Fruit fly (Drosophila melanogaster) whole organism, embryonic: ENCODE results near the gene CG34179.

Experiments used
- CG10654 ChIP-seq: fragments of 200-800 bp; sonication (Bioruptor generic); optimal IDR thresholded peaks from 2 replicates; lab custom pipeline; 2016; ENCODE audit warnings: missing biosample characterization, missing genetic modification characterization
- CG10959 ChIP-seq: fragments of 200-800 bp; sonication (Bioruptor generic); IDR thresholded peaks from 2 replicates; pipeline ENCODE4 v1.3.6; 2022; ENCODE audit warnings: missing biosample characterization, missing genetic modification characterization
- CG11695 ChIP-seq: fragments of 200-800 bp; sonication (Bioruptor generic); IDR thresholded peaks from 3 replicates; pipeline ENCODE4 v1.3.6; 2022; ENCODE audit warnings: missing biosample characterization, missing genetic modification characterization
- CG12155 ChIP-seq: fragments of 200-800 bp; sonication (Bioruptor generic); optimal IDR thresholded peaks from 3 replicates; lab custom pipeline; 2016; ENCODE audit warnings: missing biosample characterization, missing genetic modification characterization
- CG14014 ChIP-seq: fragments of 200-800 bp; sonication (Bioruptor generic); IDR thresholded peaks from 2 replicates; pipeline ENCODE4 v1.3.6; 2022; ENCODE audit warnings: missing biosample characterization, missing genetic modification characterization
- CG14441 ChIP-seq: fragments of 200-800 bp; sonication (Bioruptor generic); IDR thresholded peaks from 2 replicates; pipeline ENCODE4 v1.3.6; 2022; ENCODE audit warnings: missing biosample characterization, missing genetic modification characterization
- CG15514 ChIP-seq: fragments of 200-800 bp; sonication (Bioruptor generic); optimal IDR thresholded peaks from 3 replicates; lab custom pipeline; 2017; ENCODE audit warnings: missing biosample characterization, missing genetic modification characterization, mild to moderate bottlenecking, moderate library complexity, missing genetic modification reagents
- CG15601 ChIP-seq: fragments of 200-800 bp; sonication (Bioruptor generic); optimal IDR thresholded peaks from 3 replicates; lab custom pipeline; 2019; ENCODE audit warnings: missing biosample characterization, mild to moderate bottlenecking, missing genetic modification characterization, moderate library complexity
- CG17186 ChIP-seq: fragments of 200-800 bp; sonication (Bioruptor generic); optimal IDR thresholded peaks from 3 replicates; lab custom pipeline; 2017; ENCODE audit warnings: missing biosample characterization, missing genetic modification reagents, missing genetic modification characterization
- CG18619 ChIP-seq: fragments of 200-800 bp; sonication (Bioruptor generic); optimal IDR thresholded peaks from 3 replicates; lab custom pipeline; 2017; ENCODE audit warnings: missing biosample characterization, mild to moderate bottlenecking, missing genetic modification characterization
- CG2129 ChIP-seq: fragments of 200-800 bp; sonication (Bioruptor generic); IDR thresholded peaks from 2 replicates; pipeline ENCODE4 v1.3.6; 2022; ENCODE audit warnings: missing biosample characterization, missing genetic modification characterization; ENCODE audit not compliant: partially characterized antibody
- CG2199 ChIP-seq: fragments of 200-800 bp; sonication (Bioruptor generic); IDR thresholded peaks from 3 replicates; pipeline ENCODE4 v1.3.6; 2022; ENCODE audit warnings: missing biosample characterization, missing genetic modification characterization
- CG33213 ChIP-seq: fragments of 200-800 bp; sonication (Bioruptor generic); optimal IDR thresholded peaks from 3 replicates; lab custom pipeline; 2016; ENCODE audit warnings: missing biosample characterization, missing genetic modification characterization
- CG4360 ChIP-seq: fragments of 200-800 bp; sonication (Bioruptor generic); IDR thresholded peaks from 2 replicates; pipeline ENCODE4 v1.3.6; 2022; ENCODE audit warnings: missing biosample characterization, missing genetic modification characterization
- CG4730 ChIP-seq: fragments of 200-800 bp; sonication (Bioruptor generic); IDR thresholded peaks from 2 replicates; pipeline ENCODE4 v1.3.6; 2022; ENCODE audit warnings: missing biosample characterization, missing genetic modification characterization
- CG4820 ChIP-seq: fragments of 200-800 bp; sonication (Bioruptor generic); optimal IDR thresholded peaks from 3 replicates; lab custom pipeline; 2016; ENCODE audit warnings: missing biosample characterization, missing genetic modification characterization
- CG7271 ChIP-seq: fragments of 200-800 bp; sonication (Bioruptor generic); optimal IDR thresholded peaks from 2 replicates; lab custom pipeline; 2018; ENCODE audit warnings: missing biosample characterization, mild to moderate bottlenecking, missing genetic modification characterization, moderate library complexity
- CG7357 ChIP-seq: fragments of 200-800 bp; sonication (Bioruptor generic); IDR thresholded peaks from 3 replicates; pipeline ENCODE4 v1.3.6; 2022; ENCODE audit warnings: missing biosample characterization, missing genetic modification characterization
- CG7372 ChIP-seq: fragments of 200-800 bp; sonication (Bioruptor generic); IDR thresholded peaks from 2 replicates; pipeline ENCODE4 v1.3.6; 2022; ENCODE audit warnings: missing biosample characterization, missing genetic modification characterization
- CG7786 ChIP-seq: fragments of 200-800 bp; sonication (Bioruptor generic); optimal IDR thresholded peaks from 2 replicates; lab custom pipeline; 2016; ENCODE audit warnings: missing biosample characterization, missing genetic modification characterization
- CG8089 ChIP-seq: fragments of 200-800 bp; sonication (Bioruptor generic); optimal IDR thresholded peaks from 3 replicates; lab custom pipeline; 2016; ENCODE audit warnings: missing biosample characterization, missing genetic modification characterization
- CG8924 ChIP-seq: fragments of 200-800 bp; optimal IDR thresholded peaks from 3 replicates; lab custom pipeline; 2019; ENCODE audit warnings: missing biosample characterization, mild to moderate bottlenecking, missing genetic modification characterization, moderate library complexity
- CG9215 ChIP-seq: fragments of 200-800 bp; sonication (Bioruptor generic); IDR thresholded peaks from 2 replicates; pipeline ENCODE4 v1.3.6; 2022; ENCODE audit warnings: missing biosample characterization, missing genetic modification characterization
- CTCF ChIP-seq: fragments of 200-800 bp; sonication (Bioruptor generic); optimal IDR thresholded peaks from 2 replicates; lab custom pipeline; 2017; ENCODE audit warnings: missing biosample characterization, mild to moderate bottlenecking, missing genetic modification characterization, moderate library complexity
- Doc3 ChIP-seq: fragments of 200-800 bp; sonication (Bioruptor generic); IDR thresholded peaks from 3 replicates; pipeline ENCODE4 v1.3.6; 2022; ENCODE audit warnings: missing biosample characterization, missing genetic modification characterization; ENCODE audit not compliant: partially characterized antibody
- E2f1 ChIP-seq: fragments of 200-800 bp; sonication (Bioruptor generic); IDR thresholded peaks from 2 replicates; pipeline ENCODE4 v1.3.6; 2022; ENCODE audit warnings: missing biosample characterization, missing genetic modification characterization
- Hr3 ChIP-seq: fragments of 200-800 bp; sonication (Bioruptor generic); optimal IDR thresholded peaks from 3 replicates; lab custom pipeline; 2016; ENCODE audit warnings: missing biosample characterization, missing genetic modification characterization
- MESR4 ChIP-seq: fragments of 200-800 bp; sonication (Bioruptor generic); optimal IDR thresholded peaks from 2 replicates; lab custom pipeline; 2018; ENCODE audit warnings: missing biosample characterization, mild to moderate bottlenecking, missing genetic modification characterization, moderate library complexity
- Oli ChIP-seq: fragments of 200-800 bp; sonication (Bioruptor generic); optimal IDR thresholded peaks from 2 replicates; lab custom pipeline; 2018; ENCODE audit warnings: missing biosample characterization, mild to moderate bottlenecking, missing genetic modification characterization, moderate library complexity
- Spps ChIP-seq: fragments of 200-800 bp; sonication (Bioruptor generic); optimal IDR thresholded peaks from 2 replicates; lab custom pipeline; 2018; ENCODE audit warnings: missing biosample characterization, mild to moderate bottlenecking, missing genetic modification characterization
- ap ChIP-seq: fragments of 200-800 bp; sonication (Bioruptor generic); IDR thresholded peaks from 2 replicates; pipeline ENCODE4 v1.3.6; 2022; ENCODE audit warnings: missing biosample characterization, missing genetic modification characterization
- bbx ChIP-seq: fragments of 200-800 bp; sonication (Bioruptor generic); IDR thresholded peaks from 2 replicates; pipeline ENCODE4 v1.3.6; 2022; ENCODE audit warnings: missing biosample characterization, missing genetic modification characterization; ENCODE audit not compliant: partially characterized antibody
- bcd ChIP-seq: fragments of 200-800 bp; sonication (Bioruptor generic); optimal IDR thresholded peaks from 2 replicates; lab custom pipeline; 2017; ENCODE audit warnings: missing biosample characterization, mild to moderate bottlenecking, missing genetic modification characterization
- cad ChIP-seq: fragments of >200 bp; optimal IDR thresholded peaks from 2 replicates; lab custom pipeline; 2017; ENCODE audit warnings: missing biosample characterization, missing genetic modification characterization
- dati ChIP-seq: fragments of 200-800 bp; sonication (Bioruptor generic); IDR thresholded peaks from 2 replicates; pipeline ENCODE4 v1.3.6; 2022; ENCODE audit warnings: missing biosample characterization, missing genetic modification characterization
- disco-r ChIP-seq: fragments of 200-800 bp; sonication (Bioruptor generic); optimal IDR thresholded peaks from 2 replicates; lab custom pipeline; 2016; ENCODE audit warnings: missing biosample characterization, missing genetic modification characterization
- eyg ChIP-seq: fragments of 200-800 bp; sonication (Bioruptor generic); optimal IDR thresholded peaks from 3 replicates; lab custom pipeline; 2016; ENCODE audit warnings: missing biosample characterization, missing genetic modification characterization
- fu2 ChIP-seq: fragments of 200-800 bp; sonication (Bioruptor generic); optimal IDR thresholded peaks from 2 replicates; lab custom pipeline; 2016; ENCODE audit warnings: missing biosample characterization, missing genetic modification characterization
- kni ChIP-seq: fragments of 200-800 bp; sonication (Bioruptor generic); optimal IDR thresholded peaks from 3 replicates; lab custom pipeline; 2017; ENCODE audit warnings: mild to moderate bottlenecking, missing biosample characterization, missing genetic modification reagents, missing genetic modification characterization
- lilli ChIP-seq: fragments of 200-800 bp; sonication (Bioruptor generic); optimal IDR thresholded peaks from 3 replicates; lab custom pipeline; 2016; ENCODE audit warnings: missing biosample characterization, missing genetic modification characterization
- luna ChIP-seq: fragments of 200-800 bp; sonication (Bioruptor generic); optimal IDR thresholded peaks from 2 replicates; lab custom pipeline; 2016; ENCODE audit warnings: missing biosample characterization, missing genetic modification characterization
- nerfin-2 ChIP-seq: fragments of 200-800 bp; sonication (Bioruptor generic); IDR thresholded peaks from 2 replicates; pipeline ENCODE4 v1.3.6; 2022; ENCODE audit warnings: missing biosample characterization, missing genetic modification characterization; ENCODE audit not compliant: partially characterized antibody
- nmo ChIP-seq: fragments of 200-800 bp; sonication (Bioruptor generic); optimal IDR thresholded peaks from 2 replicates; lab custom pipeline; 2018; ENCODE audit warnings: missing biosample characterization, mild to moderate bottlenecking, missing genetic modification characterization, moderate library complexity
- pzg ChIP-seq: fragments of 200-800 bp; sonication (Bioruptor generic); optimal IDR thresholded peaks from 3 replicates; lab custom pipeline; 2018; ENCODE audit warnings: missing biosample characterization, mild to moderate bottlenecking, missing genetic modification characterization, moderate library complexity
- rib ChIP-seq: fragments of 200-800 bp; sonication (Bioruptor generic); IDR thresholded peaks from 2 replicates; pipeline ENCODE4 v1.3.6; 2022; ENCODE audit warnings: missing biosample characterization, missing genetic modification characterization
- sc ChIP-seq, 3 experiments: fragments of >200 bp in 2 of 3; fragments of 200-800 bp in 1 of 3; sonication (Bioruptor generic) in 1 of 3; optimal IDR thresholded peaks; 2 replicates in 2 of 3; 3 replicates in 1 of 3; lab custom pipeline; 2017; ENCODE audit warnings: mild to moderate bottlenecking in 1 of 3, missing biosample characterization in 1 of 3, missing genetic modification characterization in 1 of 3, missing genetic modification reagents in 1 of 3
- sens-2 ChIP-seq: fragments of 200-800 bp; sonication (Bioruptor generic); IDR thresholded peaks from 2 replicates; pipeline ENCODE4 v1.3.6; 2022; ENCODE audit warnings: missing biosample characterization, missing genetic modification characterization
- tll ChIP-seq, 2 experiments: fragments of 200-800 bp in 1 of 2; fragments of >200 bp in 1 of 2; sonication (Bioruptor generic) in 1 of 2; optimal IDR thresholded peaks; 2 replicates each; lab custom pipeline; 2017 to 2019; ENCODE audit warnings: missing biosample characterization in 2 of 2, missing genetic modification characterization in 2 of 2, mild to moderate bottlenecking in 1 of 2, moderate library complexity in 1 of 2
- tup ChIP-seq: fragments of 200-800 bp; sonication (Bioruptor generic); optimal IDR thresholded peaks from 2 replicates; lab custom pipeline; 2016; ENCODE audit warnings: missing biosample characterization, mild to moderate bottlenecking, missing genetic modification characterization, moderate library complexity
- unpg ChIP-seq: fragments of 200-800 bp; sonication (Bioruptor generic); optimal IDR thresholded peaks from 3 replicates; lab custom pipeline; 2018; ENCODE audit warnings: missing biosample characterization, mild to moderate bottlenecking, missing genetic modification characterization, moderate library complexity

The CG34179 gene

dm6 chr2L:6065823-6066222, 17.3 kb upstream of the CG34179 start, which contains the start of the genes Fbw5 and CG9147 (continued):
- TF ChIP-seq CG4360 (GFP tag; lab: Robert Waterston, UW): peak; percentile 93
- peak in 1 of 2 experiments; percentile 85 for TF ChIP-seq tll (GFP tag; optimal IDR thresholded peaks at IDR 0.05; lab: Kevin White, UChicago)
- peak; percentile 98 for TF ChIP-seq Spps
- peak; percentile 98 for TF ChIP-seq dati
- TF ChIP-seq MESR4 (GFP tag; lab: Kevin White, UChicago): peak; percentile 98
- peak; percentile 96 for TF ChIP-seq CG7357 (GFP tag; lab: Robert Waterston, UW)
- peak; percentile 99 for TF ChIP-seq bcd (GFP tag; lab: Kevin White, UChicago)
- peak; percentile 99 for TF ChIP-seq CG12155
- TF ChIP-seq disco-r (GFP tag; lab: Kevin White, UChicago): peak; percentile 99
- TF ChIP-seq ap (GFP tag; lab: Robert Waterston, UW): peak; percentile 99
- TF ChIP-seq CG9215 (GFP tag; lab: Robert Waterston, UW): peak; percentile 96
- peak; percentile 100 for TF ChIP-seq nmo (GFP tag; lab: Kevin White, UChicago)
- TF ChIP-seq CG14441 (GFP tag; lab: Robert Waterston, UW): peak; percentile 99
- peak; percentile 99 for TF ChIP-seq CG33213 (GFP tag; lab: Kevin White, UChicago)
- peak; percentile 71 for TF ChIP-seq nerfin-2 (GFP tag; lab: Robert Waterston, UW)
- TF ChIP-seq cad (GFP tag; lab: Kevin White, UChicago): no peak
- peak; percentile 99 for TF ChIP-seq CG4820
- TF ChIP-seq eyg: peak; percentile 99
- no peak for TF ChIP-seq CG2129
- peak; percentile 93 for TF ChIP-seq CG17186 (GFP tag; lab: Kevin White, UChicago)
- peak; percentile 70 for TF ChIP-seq kni (GFP tag; lab: Kevin White, UChicago)
- TF ChIP-seq tup (GFP tag; lab: Kevin White, UChicago): peak; percentile 99
- peak; percentile 68 for TF ChIP-seq CTCF (GFP tag; lab: Kevin White, UChicago)
- TF ChIP-seq pzg (GFP tag; lab: Kevin White, UChicago): peak; percentile 71
- peak; percentile 99 for TF ChIP-seq CG7786 (GFP tag; lab: Kevin White, UChicago)
- TF ChIP-seq CG10959 (GFP tag; lab: Robert Waterston, UW): peak; percentile 100
- peak; percentile 100 for TF ChIP-seq CG11695 (GFP tag; lab: Robert Waterston, UW)
- TF ChIP-seq CG7271 (tag; lab: Kevin White, UChicago): peak; percentile 93
- TF ChIP-seq lilli (GFP tag; lab: Kevin White, UChicago): peak; percentile 100
- peak; percentile 99 for TF ChIP-seq E2f1
- TF ChIP-seq CG2199: peak; percentile 98
- peak; percentile 100 for TF ChIP-seq Oli
- TF ChIP-seq CG15601: peak; percentile 99
- TF ChIP-seq CG8924 (tag; lab: Kevin White, UChicago): peak; percentile 100
- TF ChIP-seq CG4730 (GFP tag; lab: Robert Waterston, UW): peak; percentile 99
- no peak; the same call in 2 of the 3 replicates for TF ChIP-seq Doc3
- peak; percentile 100 for TF ChIP-seq Hr3
- peak; percentile 99 for TF ChIP-seq sens-2 (GFP tag; lab: Robert Waterston, UW)
- TF ChIP-seq CG8089: peak; percentile 99
- peak; percentile 70 for TF ChIP-seq bbx (GFP tag; lab: Robert Waterston, UW)
- TF ChIP-seq CG10654 (GFP tag; lab: Kevin White, UChicago): peak; percentile 99
- peak; percentile 99 for TF ChIP-seq luna (GFP tag; lab: Kevin White, UChicago)
- TF ChIP-seq CG15514: peak; percentile 95
- peak; percentile 100 for TF ChIP-seq unpg (GFP tag; lab: Kevin White, UChicago)
- TF ChIP-seq CG7372: peak; percentile 99
- TF ChIP-seq CG14014 (GFP tag; lab: Robert Waterston, UW): peak; percentile 100
- TF ChIP-seq rib (GFP tag; lab: Robert Waterston, UW): peak; percentile 99
- TF ChIP-seq CG18619 (GFP tag; lab: Kevin White, UChicago): peak; percentile 100
- TF ChIP-seq sc (optimal IDR thresholded peaks at IDR 0.05; lab: Kevin White, UChicago): no peak
- peak; percentile 99 for TF ChIP-seq sc (GFP tag; optimal IDR thresholded peaks at IDR 0.05; lab: Kevin White, UChicago)
- TF ChIP-seq fu2 (GFP tag; lab: Kevin White, UChicago): peak; percentile 99
